Worm (Caenorhabditis elegans): Measurements from ENCODE around the gene ceh-49.

The ceh-49 gene

DNA sequence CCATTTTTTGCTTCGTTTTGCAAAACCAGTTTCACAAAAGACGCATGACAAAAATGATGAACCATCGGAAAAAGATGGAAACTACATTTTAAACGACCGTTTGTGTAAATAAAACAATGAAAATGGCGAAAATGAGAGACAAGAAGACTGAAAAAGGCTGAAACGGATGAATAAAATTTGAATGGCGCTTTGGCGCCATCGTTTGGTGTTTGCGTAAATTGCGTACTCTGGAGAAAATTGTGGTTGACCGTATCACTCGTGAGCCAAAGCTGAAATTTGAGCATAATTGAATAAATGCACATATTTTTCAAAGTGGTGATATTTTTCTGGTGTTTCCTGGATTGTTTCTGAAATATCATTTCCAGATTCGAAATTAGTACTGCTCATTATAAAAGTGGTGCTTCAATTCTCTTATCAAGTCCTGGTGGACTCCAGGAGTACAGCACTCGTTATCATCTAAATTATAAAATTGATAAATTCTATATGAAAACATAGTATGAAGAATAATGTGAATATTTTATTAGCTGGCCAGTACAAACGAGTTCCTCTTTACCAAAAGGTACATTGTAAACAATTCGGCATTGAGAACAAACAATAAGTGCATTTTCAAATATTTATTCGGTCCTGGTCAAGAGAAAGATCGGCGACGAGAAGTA lies 18.6 kb downstream of the ceh-49 start:
- TF ChIP-seq madf-8 (GFP tag; conservative IDR thresholded peaks at IDR 0.05): peak; percentile 29; the same call in 1 of the 2 replicates
- TF ChIP-seq athp-1 (tag; optimal IDR thresholded peaks at IDR 0.05): no peak
- TF ChIP-seq hlh-26 (GFP tag; conservative IDR thresholded peaks at IDR 0.05): no peak
- no peak for TF ChIP-seq ceh-100 (GFP tag; IDR thresholded peaks at IDR 0.05)
- TF ChIP-seq madf-6 (GFP tag; IDR thresholded peaks at IDR 0.05): peak; percentile 48; the same call in 1 of the 2 replicates
- TF ChIP-seq ceh-91 (GFP tag; IDR thresholded peaks at IDR 0.05): 0 out of 2 replicates have a peak, but pooled peaks have one; percentile 18
- TF ChIP-seq ztf-6 (GFP tag; IDR thresholded peaks at IDR 0.05): no peak
- 0 out of 2 replicates have a peak, but pooled peaks have one; percentile 19 for TF ChIP-seq F33H1.4 (GFP tag; IDR thresholded peaks at IDR 0.05)
- peak; percentile 57 for TF ChIP-seq lsl-1 (GFP tag; optimal IDR thresholded peaks at IDR 0.05)
- TF ChIP-seq dpl-1 (GFP tag; optimal IDR thresholded peaks at IDR 0.05): peak; percentile 54
- peak; percentile 39; the same call in 1 of the 2 replicates for TF ChIP-seq D2030.7 (GFP tag; IDR thresholded peaks at IDR 0.05)
- TF ChIP-seq lin-54 (GFP tag; optimal IDR thresholded peaks at IDR 0.05): peak; percentile 19
- peak; percentile 89 for TF ChIP-seq efl-1 (GFP tag; optimal IDR thresholded peaks at IDR 0.05)

DNA sequence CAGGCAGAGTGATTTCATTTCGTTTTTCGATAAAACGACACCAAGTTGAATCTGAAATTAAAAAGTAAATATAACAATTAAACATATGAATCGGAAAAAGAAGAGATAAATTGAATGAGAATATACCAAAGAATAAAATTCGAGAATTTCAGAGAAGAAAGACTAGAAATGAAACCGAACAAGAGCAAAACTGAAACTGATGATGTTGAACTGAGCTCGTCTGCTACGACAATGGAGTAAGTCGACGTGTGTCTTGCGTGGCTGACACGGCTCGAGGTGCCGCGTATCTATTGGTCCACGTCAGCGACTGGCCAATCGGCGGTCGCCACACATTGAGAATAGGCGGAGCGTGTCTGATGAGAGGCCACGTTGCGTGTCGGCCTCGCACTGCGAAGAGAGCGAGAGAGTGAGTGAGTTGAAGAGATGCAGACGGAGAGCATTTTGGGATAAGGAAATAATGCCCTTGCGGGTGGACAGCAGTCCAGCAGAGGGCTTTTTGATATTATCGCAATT lies 19.5 kb downstream of the ceh-49 start, which contains the start of gene crt-1:
Gene crt-1 (minus strand): TSS at position 51 of the 513 bp plus-strand sequence.
- no peak for TF ChIP-seq mxl-1 (tag; optimal IDR thresholded peaks at IDR 0.05)
- TF ChIP-seq hmg-1.2 (GFP tag; IDR thresholded peaks at IDR 0.05): peak; percentile 88
- TF ChIP-seq F55B11.4 (tag; optimal IDR thresholded peaks at IDR 0.05; ENCODE audit: borderline replicate concordance, insufficient read depth): no peak
- no peak for TF ChIP-seq ceh-91 (GFP tag; IDR thresholded peaks at IDR 0.05)
- TF ChIP-seq chd-7 (tag; optimal IDR thresholded peaks at IDR 0.05): peak; percentile 88
- peak; percentile 77 for TF ChIP-seq Y53G8AR.9 (GFP tag; conservative IDR thresholded peaks at IDR 0.05)
- TF ChIP-seq Y56A3A.18 (GFP tag; IDR thresholded peaks at IDR 0.05): 0 out of 2 replicates have a peak, but pooled peaks have one; percentile 64
- no peak for TF ChIP-seq C17E4.6 (GFP tag; IDR thresholded peaks at IDR 0.05)
- no peak for TF ChIP-seq hlh-26 (GFP tag; conservative IDR thresholded peaks at IDR 0.05)
- peak; percentile 66 for TF ChIP-seq gei-17 (GFP tag; optimal IDR thresholded peaks at IDR 0.05)
- TF ChIP-seq aptf-3 (GFP tag; IDR thresholded peaks at IDR 0.05): 0 out of 2 replicates have a peak, but pooled peaks have one; percentile 52
- no peak for TF ChIP-seq akir-1 (GFP tag; optimal IDR thresholded peaks at IDR 0.05)
- TF ChIP-seq ztf-25 (GFP tag; IDR thresholded peaks at IDR 0.05): no peak
- TF ChIP-seq madf-8 (GFP tag; conservative IDR thresholded peaks at IDR 0.05): no peak
- peak; percentile 99 for TF ChIP-seq nfya-2 (GFP tag; IDR thresholded peaks at IDR 0.05)
- peak; percentile 44 for TF ChIP-seq nhr-90 (tag; optimal IDR thresholded peaks at IDR 0.05)
- peak; percentile 88 for TF ChIP-seq K12H6.12 (tag; optimal IDR thresholded peaks at IDR 0.05)
- TF ChIP-seq ztf-22 (GFP tag; optimal IDR thresholded peaks at IDR 0.05): peak; percentile 29
- peak; percentile 81 for TF ChIP-seq ztf-26 (tag; optimal IDR thresholded peaks at IDR 0.05)
- no peak for TF ChIP-seq ccch-3 (GFP tag; optimal IDR thresholded peaks at IDR 0.05)
- no peak for TF ChIP-seq lag-1 (GFP tag; IDR thresholded peaks at IDR 0.05)
- TF ChIP-seq F37B4.10 (GFP tag; IDR thresholded peaks at IDR 0.05): 0 out of 2 replicates have a peak, but pooled peaks have one; percentile 56
- TF ChIP-seq ekl-4 (GFP tag; IDR thresholded peaks at IDR 0.05): peak; percentile 80
- TF ChIP-seq cebp-1 (GFP tag; IDR thresholded peaks at IDR 0.05): no peak
- peak; percentile 85 for TF ChIP-seq cebp-1 (tag; optimal IDR thresholded peaks at IDR 0.05)
- TF ChIP-seq him-1 (tag; optimal IDR thresholded peaks at IDR 0.05): no peak
- TF ChIP-seq atf-7 (tag; optimal IDR thresholded peaks at IDR 0.05): peak; percentile 73
- no peak for TF ChIP-seq nhr-27 (tag; optimal IDR thresholded peaks at IDR 0.05)
- no peak for TF ChIP-seq mel-28 (tag; optimal IDR thresholded peaks at IDR 0.05; ENCODE audit: borderline replicate concordance)
- 0 out of 2 replicates have a peak, but pooled peaks have one; percentile 51 for TF ChIP-seq hsf-1 (GFP tag; IDR thresholded peaks at IDR 0.05)
- TF ChIP-seq lin-35 (GFP tag; optimal IDR thresholded peaks at IDR 0.05): peak in 1 of 3 experiments; percentile 78
- TF ChIP-seq C06A6.2 (GFP tag; conservative IDR thresholded peaks at IDR 0.05): peak; percentile 71
- peak; percentile 78 for TF ChIP-seq attf-5 (GFP tag; optimal IDR thresholded peaks at IDR 0.05)
- no peak for TF ChIP-seq F49E8.2 (tag; optimal IDR thresholded peaks at IDR 0.05; ENCODE audit: insufficient read depth)
- TF ChIP-seq hrde-1 (tag; optimal IDR thresholded peaks at IDR 0.05; ENCODE audit: borderline replicate concordance): no peak
- no peak for TF ChIP-seq dpl-1 (GFP tag; optimal IDR thresholded peaks at IDR 0.05)
